Worm (Caenorhabditis elegans) whole organism, dauer: ENCODE measurements around the gene sec-6.

ENCODE experiments used
- unc-62 ChIP-seq: sonication (generic microtip); optimal IDR thresholded peaks from 2 replicates; lab custom pipeline; 2017; ENCODE audit warnings: missing biosample characterization, missing genetic modification reagents, missing genetic modification characterization

sec-6 gene

ce11 chrII:5395594-5395993, 36.2 kb downstream of the sec-6 start, which contains the start of gene pink-1:
pink-1 (minus strand) TSS chrII:5395694.
- TF ChIP-seq unc-62 = no peak

DNA sequence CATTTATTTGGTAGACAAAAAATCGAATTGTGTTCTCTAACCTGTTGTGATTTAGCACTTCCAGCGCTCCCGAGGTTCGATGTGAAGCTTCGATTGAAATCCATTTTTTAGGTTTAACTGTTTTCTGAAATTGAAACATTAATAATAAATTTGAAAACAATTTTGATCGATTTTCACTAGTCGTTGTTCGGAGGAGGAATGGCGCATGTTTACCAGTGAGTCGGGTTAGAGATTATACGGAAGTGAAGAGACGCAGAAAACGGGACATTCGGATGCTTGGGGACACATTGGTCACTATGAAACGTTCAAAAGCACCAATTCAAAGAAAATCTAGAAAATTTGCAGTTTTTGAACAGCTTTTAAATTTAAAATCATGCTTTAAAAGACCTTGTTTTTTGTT, 39.4 kb downstream of the sec-6 start, which contains the start of gene fbxl-3:
Gene fbxl-3 (minus strand): TSS at position 124 of the 400 bp plus-strand sequence.
- TF ChIP-seq unc-62 = no peak

DNA sequence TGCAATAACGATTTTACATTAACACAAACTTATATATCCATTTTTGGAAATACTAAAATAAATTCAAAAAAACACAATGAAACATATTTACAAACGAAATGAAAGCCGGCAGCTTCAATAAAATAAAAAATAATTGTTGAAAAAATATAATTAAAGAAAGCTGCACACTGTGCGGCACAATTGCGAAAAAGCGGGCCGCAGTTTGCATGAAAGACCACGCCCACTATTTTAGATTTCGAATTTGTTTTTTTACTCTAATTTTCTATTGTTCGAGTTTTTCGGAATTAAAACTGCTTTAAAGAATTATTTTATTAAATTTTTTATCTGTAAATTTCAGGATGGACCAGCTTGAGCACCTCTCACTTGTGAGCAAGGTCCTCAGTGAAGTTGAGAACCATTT, 39.8 kb downstream of the sec-6 start, which contains the start of gene mog-5:
Gene mog-5 (plus strand): TSS at position 338 of the 400 bp plus-strand sequence.
- TF ChIP-seq unc-62 = no peak

ce11 chrII:5407548-5407947, 48.2 kb downstream of the sec-6 start, which contains the start of gene clec-141:
clec-141 (minus strand) TSS chrII:5407648.
- TF ChIP-seq unc-62 = no peak

ce11 chrII:5408924-5409323, 49.6 kb downstream of the sec-6 start, which contains the start of the genes EEED8.12 and EEED8.4:
EEED8.12 (minus strand) TSS chrII:5409024.
EEED8.4 (plus strand) TSS chrII:5409319.
- TF ChIP-seq unc-62 = no peak

DNA sequence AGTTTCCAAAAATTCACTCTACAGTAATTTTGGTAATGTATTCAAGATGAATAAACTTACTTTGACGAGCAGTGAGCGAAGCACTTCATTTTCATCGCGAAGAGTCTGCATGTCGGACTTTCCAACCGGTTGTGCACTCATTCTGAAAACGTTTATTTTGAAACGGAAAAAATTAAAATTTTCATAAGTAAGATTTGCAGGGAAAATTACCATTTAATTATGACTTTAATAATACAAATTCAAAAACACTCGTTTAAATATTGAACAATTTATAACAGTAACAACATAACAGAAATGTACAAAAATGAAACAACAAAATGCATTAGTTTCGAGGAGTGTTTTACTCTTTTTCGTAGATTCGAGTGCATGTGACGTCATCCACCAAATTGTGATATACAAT, 53.1 kb downstream of the sec-6 start, which contains the start of the genes EEED8.13 and EEED8.18:
Gene EEED8.13 (minus strand): TSS at position 101 of the 400 bp plus-strand sequence.
Gene EEED8.18 (minus strand): TSS at position 144 of the 400 bp plus-strand sequence.
- no peak for TF ChIP-seq unc-62

ce11 chrII:5414040-5414439, 54.7 kb downstream of the sec-6 start, which contains the start of the genes EEED8.14 and EEED8.3:
EEED8.14 (minus strand) TSS chrII:5414052.
EEED8.3 (plus strand) TSS chrII:5414276.
- TF ChIP-seq unc-62 = no peak

DNA sequence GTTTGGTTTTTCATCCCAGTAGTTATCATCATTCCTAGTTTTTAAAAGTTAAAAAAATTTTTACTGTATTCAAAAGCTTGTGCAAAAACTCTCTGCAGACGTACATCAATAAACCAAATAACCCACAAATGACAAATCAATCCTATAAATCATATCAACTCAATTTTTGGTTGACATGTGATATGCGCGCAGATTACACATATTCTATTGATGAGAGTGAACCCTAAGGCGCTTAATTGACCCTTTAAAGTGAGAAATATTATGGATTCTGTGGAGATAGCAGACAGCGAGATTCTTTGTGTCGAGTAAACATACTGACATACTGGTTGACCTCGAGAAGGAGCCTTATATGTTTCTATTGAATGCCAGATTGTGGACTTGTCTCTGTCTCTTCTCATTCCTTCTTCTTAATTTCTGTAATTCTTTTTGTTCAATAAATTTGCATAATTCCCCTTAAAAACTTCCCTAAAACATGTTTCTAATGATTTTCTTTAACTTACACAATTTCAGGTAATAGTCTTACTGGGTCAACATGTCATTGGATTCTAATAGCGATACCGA, 56.9 kb downstream of the sec-6 start, which contains the start of gene EEED8.2:
Gene EEED8.2 (plus strand): TSS at position 511 of the 561 bp plus-strand sequence.
- no peak for TF ChIP-seq unc-62

DNA sequence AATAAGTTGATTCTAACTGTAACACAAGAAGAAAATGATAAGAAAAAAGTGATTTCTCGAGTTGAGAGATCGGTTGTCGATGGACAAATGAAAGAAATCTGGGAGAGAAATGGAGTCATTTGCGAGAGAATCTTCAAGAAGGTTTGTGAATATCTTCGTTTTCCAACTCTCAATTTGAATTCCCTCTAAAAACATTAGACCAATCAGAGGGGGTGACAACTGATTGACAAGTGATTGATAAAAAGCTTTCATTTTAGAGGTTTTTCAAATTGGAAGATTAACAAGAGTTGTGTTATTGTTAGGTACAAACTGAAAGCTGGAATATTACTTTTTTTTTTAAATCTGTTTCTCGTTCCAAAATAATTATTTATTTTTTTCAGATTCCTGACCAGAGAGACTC, 58.6 kb downstream of the sec-6 start:
- TF ChIP-seq unc-62 = no peak

DNA sequence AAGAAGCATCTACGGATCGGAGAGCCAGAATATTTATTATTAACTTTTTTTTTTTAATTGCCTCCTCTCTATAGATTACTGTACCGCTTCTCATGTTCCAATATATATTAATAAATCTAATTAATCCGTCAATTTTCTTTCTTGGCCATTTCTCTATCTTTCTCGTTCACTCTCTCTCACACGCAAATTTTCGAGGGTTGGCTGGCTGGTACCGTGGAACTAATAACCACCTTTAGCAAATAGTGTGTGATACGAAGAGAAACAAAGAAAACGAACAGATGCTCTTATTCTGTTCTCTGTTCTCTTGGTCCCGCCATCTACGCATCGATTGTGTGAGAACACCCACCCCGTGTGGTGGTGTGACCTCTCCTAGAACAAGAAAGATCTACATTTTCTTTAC, 59.0 kb downstream of the sec-6 start:
- TF ChIP-seq unc-62 = no peak

ce11 chrII:5418929-5419328, 59.6 kb downstream of the sec-6 start, which contains the start of gene EEED8.15:
EEED8.15 (plus strand) TSS chrII:5419229.
- no peak for TF ChIP-seq unc-62

DNA sequence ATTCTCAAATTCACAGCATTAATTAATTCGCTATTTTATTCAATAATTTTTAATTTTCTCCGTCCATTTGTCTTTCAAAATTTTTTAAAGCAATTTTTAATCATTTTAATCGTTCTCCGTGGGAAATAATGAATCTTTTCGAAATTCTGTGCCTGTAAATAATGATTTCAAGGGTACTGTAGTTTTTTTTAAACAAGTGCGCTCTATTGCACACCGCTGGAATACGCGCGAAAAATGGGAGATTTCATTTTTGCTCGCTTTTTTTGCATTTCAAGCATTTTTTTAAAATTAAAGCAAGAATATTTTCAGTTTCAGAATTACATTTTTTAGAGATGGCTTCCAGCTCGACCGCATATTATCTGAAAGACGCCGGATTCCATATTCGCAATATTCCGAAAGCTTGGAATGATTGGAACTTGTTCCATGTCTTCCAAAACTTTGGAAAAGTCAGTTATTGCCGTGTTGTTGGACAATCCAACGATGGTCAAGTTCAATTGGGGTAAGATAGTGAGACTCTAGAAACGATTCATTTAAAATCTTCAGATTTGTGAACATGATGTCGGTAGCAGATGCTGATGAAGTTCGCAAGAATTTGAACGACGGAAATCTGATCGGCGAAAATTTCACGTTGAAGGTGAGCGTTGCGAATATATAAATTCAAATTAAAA, 61.7 kb downstream of the sec-6 start, which contains the start of gene tofu-6:
Gene tofu-6 (plus strand): TSS at position 302 of the 668 bp plus-strand sequence.
- TF ChIP-seq unc-62 = no peak
